Worm (Caenorhabditis elegans): ENCODE results near the gene T24C4.5.

- no peak for TF ChIP-seq unc-55 (GFP tag; optimal IDR thresholded peaks at IDR 0.05)
- no peak for TF ChIP-seq pat-9 (tag; optimal IDR thresholded peaks at IDR 0.05)
- TF ChIP-seq fax-1 (tag; optimal IDR thresholded peaks at IDR 0.05): no peak
- TF ChIP-seq rnt-1 (tag; optimal IDR thresholded peaks at IDR 0.05): no peak
- no peak for TF ChIP-seq ama-1 (optimal IDR thresholded peaks at IDR 0.05)
- no peak for TF ChIP-seq nhr-11 (tag; optimal IDR thresholded peaks at IDR 0.05)
- no peak for TF ChIP-seq pax-1 (tag; optimal IDR thresholded peaks at IDR 0.05)
- no peak for TF ChIP-seq ceh-24 (tag; optimal IDR thresholded peaks at IDR 0.05)
- TF ChIP-seq ceh-18 (tag; optimal IDR thresholded peaks at IDR 0.05): no peak
- no peak for TF ChIP-seq ets-4 (tag; optimal IDR thresholded peaks at IDR 0.05)
- TF ChIP-seq ceh-14 (tag; optimal IDR thresholded peaks at IDR 0.05): no peak
These were observed 10.7 kb downstream of the T24C4.5 start for ce11 chrIII:868866-869265.

Measured in whole organism, late embryonic.